Fruit fly (Drosophila melanogaster): ENCODE results near the gene bai.
A peak's percentile ranks its signal among the peaks of the same experiment; 100 is the strongest.

The bai gene

DNA sequence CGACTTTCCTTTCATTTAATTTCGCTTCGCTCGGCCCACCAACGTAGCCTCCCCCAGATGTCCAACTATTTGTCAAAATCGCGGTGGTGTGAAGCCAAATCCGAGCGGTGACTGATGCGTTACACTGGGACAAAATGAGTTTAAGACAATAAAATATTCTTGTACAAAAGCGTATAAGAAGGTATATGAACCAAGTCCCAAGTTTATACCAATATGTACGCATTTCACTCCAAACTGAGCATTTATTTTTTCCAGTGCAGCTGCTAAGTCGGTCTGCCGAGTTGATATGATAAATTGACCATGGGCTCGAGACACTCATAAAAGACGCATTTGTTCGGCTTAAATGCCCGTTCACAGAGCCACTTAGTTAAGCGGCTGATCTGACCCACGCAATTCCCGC, 34.4 kb upstream of the bai start (continued):
- TF ChIP-seq kay (GFP tag; optimal IDR thresholded peaks at IDR 0.05) (no peak), CG10462 (GFP tag; optimal IDR thresholded peaks at IDR 0.05) (peak; percentile 1), PHDP (tag; optimal IDR thresholded peaks at IDR 0.05) (no peak), CG8478 (optimal IDR thresholded peaks at IDR 0.05) (no peak), ken (GFP tag; IDR thresholded peaks at IDR 0.05) (no peak), Drgx (GFP tag; IDR thresholded peaks at IDR 0.05) (peak; percentile 38; the same call in 1 of the 2 replicates), CG16779 (GFP tag; IDR thresholded peaks at IDR 0.05) (no peak), run (tag; optimal IDR thresholded peaks at IDR 0.05) (no peak), CG11398 (GFP tag; optimal IDR thresholded peaks at IDR 0.05) (peak; percentile 11), Opbp (GFP tag; IDR thresholded peaks at IDR 0.05; ENCODE audit: partially characterized antibody) (no peak), Mes4 (GFP tag; optimal IDR thresholded peaks at IDR 0.05) (peak; percentile 51), Usf (GFP tag; optimal IDR thresholded peaks at IDR 0.05) (no peak), ssp (GFP tag; IDR thresholded peaks at IDR 0.05) (0 out of 2 replicates have a peak, but pooled peaks have one; percentile 22), Adf1 (GFP tag; IDR thresholded peaks at IDR 0.05) (no peak), slbo (GFP tag; IDR thresholded peaks at IDR 0.05) (peak; percentile 68), E2f2 (GFP tag; IDR thresholded peaks at IDR 0.05) (peak; percentile 16; the same call in 1 of the 2 replicates), luna (GFP tag; optimal IDR thresholded peaks at IDR 0.05) (no peak), nom (GFP tag; optimal IDR thresholded peaks at IDR 0.05) (no peak), lmd (GFP tag; IDR thresholded peaks at IDR 0.05) (peak; percentile 76), CG11695 (GFP tag; IDR thresholded peaks at IDR 0.05) (no peak), unpg (GFP tag; optimal IDR thresholded peaks at IDR 0.05) (peak; percentile 46), D19A (tag; optimal IDR thresholded peaks at IDR 0.05) (no peak), CG12659 (GFP tag; optimal IDR thresholded peaks at IDR 0.05) (peak; percentile 26), nmo (GFP tag; optimal IDR thresholded peaks at IDR 0.05) (peak; percentile 70), Hmx (GFP tag; optimal IDR thresholded peaks at IDR 0.05) (no peak), CG1024 (GFP tag; IDR thresholded peaks at IDR 0.05) (peak; percentile 72), hbn (GFP tag; IDR thresholded peaks at IDR 0.05; ENCODE audit: partially characterized antibody) (no peak), CG8290 (GFP tag; optimal IDR thresholded peaks at IDR 0.05) (no peak), CG8290 (tag; optimal IDR thresholded peaks at IDR 0.05) (no peak), zen2 (GFP tag; IDR thresholded peaks at IDR 0.05; ENCODE audit: partially characterized antibody) (no peak), Side (GFP tag; optimal IDR thresholded peaks at IDR 0.05) (no peak), ttk (GFP tag; IDR thresholded peaks at IDR 0.05) (0 out of 2 replicates have a peak, but pooled peaks have one; percentile 24), p53 (GFP tag; optimal IDR thresholded peaks at IDR 0.05) (no peak), sisA (GFP tag; IDR thresholded peaks at IDR 0.05) (peak; percentile 53), CG15696 (tag; optimal IDR thresholded peaks at IDR 0.05) (no peak), fd102C (GFP tag; optimal IDR thresholded peaks at IDR 0.05) (no peak), Eip74EF (GFP tag; optimal IDR thresholded peaks at IDR 0.05) (peak in 1 of 2 experiments; percentile 38), CG7928 (GFP tag; optimal IDR thresholded peaks at IDR 0.05) (no peak), HmgD (GFP tag; optimal IDR thresholded peaks at IDR 0.05) (no peak), CG2199 (GFP tag; IDR thresholded peaks at IDR 0.05) (peak; percentile 20; the same call in 1 of the 3 replicates), lov (optimal IDR thresholded peaks at IDR 0.05) (no peak), lov (GFP tag; IDR thresholded peaks at IDR 0.05) (no peak), CG12299 (tag; optimal IDR thresholded peaks at IDR 0.05) (no peak), Dp (GFP tag; optimal IDR thresholded peaks at IDR 0.05) (no peak), Sox100B (GFP tag; optimal IDR thresholded peaks at IDR 0.05) (no peak), stwl (tag; optimal IDR thresholded peaks at IDR 0.05) (no peak), CG15011 (GFP tag; optimal IDR thresholded peaks at IDR 0.05) (no peak), ase (GFP tag; IDR thresholded peaks at IDR 0.05) (0 out of 3 replicates have a peak, but pooled peaks have one; percentile 37), Lhr (GFP tag; optimal IDR thresholded peaks at IDR 0.05) (no peak), Med (GFP tag) (peak; percentile 93), CG12942 (GFP tag; optimal IDR thresholded peaks at IDR 0.05) (peak; percentile 44), knrl (GFP tag; IDR thresholded peaks at IDR 0.05; ENCODE audit: partially characterized antibody) (no peak)

Data from whole organism, embryonic.